Fruit fly (Drosophila melanogaster): ENCODE data around the gene Surf4.

Surf4 gene

DNA sequence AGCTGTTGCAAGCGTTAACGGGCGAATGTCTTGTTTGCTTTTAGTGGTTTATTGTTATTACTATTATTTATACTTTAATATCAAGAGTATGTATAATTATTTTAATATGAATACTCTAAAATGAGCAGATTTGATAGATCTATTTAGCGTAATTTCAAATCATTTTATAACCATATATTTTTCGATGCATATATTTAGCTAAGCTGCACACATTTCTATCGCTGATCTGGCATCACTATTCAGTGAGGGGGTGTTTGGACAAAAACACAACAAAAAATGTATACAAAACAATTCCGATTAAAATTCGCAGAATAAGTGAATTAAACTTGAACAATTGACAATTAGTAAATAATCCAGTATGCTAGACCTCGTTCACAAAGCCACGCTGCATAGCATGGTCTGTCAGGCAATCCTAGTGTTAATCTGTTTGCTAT, 5.0 kb upstream of the Surf4 start, which contains the start of the genes Trs33 and Tmtc4 (continued):
- TF ChIP-seq Dp (GFP tag; optimal IDR thresholded peaks at IDR 0.05) (no peak), otp (GFP tag; IDR thresholded peaks at IDR 0.05) (no peak), Dref (GFP tag; IDR thresholded peaks at IDR 0.05) (no peak), eyg (GFP tag; optimal IDR thresholded peaks at IDR 0.05) (no peak), TFAM (GFP tag; optimal IDR thresholded peaks at IDR 0.05) (no peak), CG8281 (tag; optimal IDR thresholded peaks at IDR 0.05) (no peak), ac (GFP tag; optimal IDR thresholded peaks at IDR 0.05) (no peak), chinmo (GFP tag; IDR thresholded peaks at IDR 0.05; ENCODE audit: partially characterized antibody) (no peak), CG2875 (GFP tag; optimal IDR thresholded peaks at IDR 0.05) (no peak), toy (GFP tag; IDR thresholded peaks at IDR 0.05) (no peak), CG1647 (GFP tag; optimal IDR thresholded peaks at IDR 0.05) (no peak), CG12769 (tag; optimal IDR thresholded peaks at IDR 0.05) (no peak), Dek (tag; optimal IDR thresholded peaks at IDR 0.05) (no peak), CG16813 (GFP tag; IDR thresholded peaks at IDR 0.05; ENCODE audit: partially characterized antibody) (no peak), CG17328 (GFP tag; IDR thresholded peaks at IDR 0.05) (no peak), C15 (GFP tag; IDR thresholded peaks at IDR 0.05) (no peak), sc (optimal IDR thresholded peaks at IDR 0.05) (no peak), sc (GFP tag; optimal IDR thresholded peaks at IDR 0.05) (no peak), CG2678 (tag; optimal IDR thresholded peaks at IDR 0.05) (peak; percentile 64), CG10321 (GFP tag; IDR thresholded peaks at IDR 0.05) (no peak), cato (GFP tag; optimal IDR thresholded peaks at IDR 0.05; ENCODE audit: borderline replicate concordance) (no peak), CHES-1-like (GFP tag; optimal IDR thresholded peaks at IDR 0.05) (no peak), H15 (GFP tag; IDR thresholded peaks at IDR 0.05) (no peak), repo (GFP tag; optimal IDR thresholded peaks at IDR 0.05) (no peak), Max (GFP tag; optimal IDR thresholded peaks at IDR 0.05) (no peak), CG8924 (tag; optimal IDR thresholded peaks at IDR 0.05) (peak; percentile 49), Med (GFP tag) (peak; percentile 76), ham (GFP tag; IDR thresholded peaks at IDR 0.05) (no peak), CG8944 (GFP tag; optimal IDR thresholded peaks at IDR 0.05) (no peak), CG11085 (GFP tag; IDR thresholded peaks at IDR 0.05) (no peak), CG13624 (GFP tag; optimal IDR thresholded peaks at IDR 0.05) (no peak), pum (GFP tag; optimal IDR thresholded peaks at IDR 0.05) (no peak), cg (GFP tag; optimal IDR thresholded peaks at IDR 0.05) (no peak), dm (GFP tag; optimal IDR thresholded peaks at IDR 0.05) (no peak), gfzf (GFP tag; optimal IDR thresholded peaks at IDR 0.05) (no peak), CG3995 (GFP tag; optimal IDR thresholded peaks at IDR 0.05) (no peak), Adf1 (GFP tag; IDR thresholded peaks at IDR 0.05) (no peak), fd64A (GFP tag; optimal IDR thresholded peaks at IDR 0.05) (no peak), so (GFP tag; IDR thresholded peaks at IDR 0.05) (no peak), wor (GFP tag; IDR thresholded peaks at IDR 0.05) (no peak), HLHmδ (GFP tag; optimal IDR thresholded peaks at IDR 0.05) (no peak), CG7987 (GFP tag; optimal IDR thresholded peaks at IDR 0.05) (no peak), HLH3B (GFP tag; IDR thresholded peaks at IDR 0.05) (no peak), Mes4 (GFP tag; optimal IDR thresholded peaks at IDR 0.05) (no peak), Dll (GFP tag; IDR thresholded peaks at IDR 0.05; ENCODE audit: partially characterized antibody) (0 out of 4 replicates have a peak, but pooled peaks have one; percentile 10), Abd-B (GFP tag; optimal IDR thresholded peaks at IDR 0.05) (no peak), lbe (GFP tag; optimal IDR thresholded peaks at IDR 0.05) (peak; percentile 55), CG3065 (GFP tag; optimal IDR thresholded peaks at IDR 0.05) (no peak), CG5245 (GFP tag; optimal IDR thresholded peaks at IDR 0.05) (no peak), ara (GFP tag; IDR thresholded peaks at IDR 0.05) (no peak), CG9437 (GFP tag; optimal IDR thresholded peaks at IDR 0.05) (no peak), CG11247 (GFP tag; IDR thresholded peaks at IDR 0.05) (peak; percentile 31; the same call in 1 of the 2 replicates)
